Fruit fly (Drosophila melanogaster): ENCODE results near the gene Taf13.

Taf13 gene

DNA sequence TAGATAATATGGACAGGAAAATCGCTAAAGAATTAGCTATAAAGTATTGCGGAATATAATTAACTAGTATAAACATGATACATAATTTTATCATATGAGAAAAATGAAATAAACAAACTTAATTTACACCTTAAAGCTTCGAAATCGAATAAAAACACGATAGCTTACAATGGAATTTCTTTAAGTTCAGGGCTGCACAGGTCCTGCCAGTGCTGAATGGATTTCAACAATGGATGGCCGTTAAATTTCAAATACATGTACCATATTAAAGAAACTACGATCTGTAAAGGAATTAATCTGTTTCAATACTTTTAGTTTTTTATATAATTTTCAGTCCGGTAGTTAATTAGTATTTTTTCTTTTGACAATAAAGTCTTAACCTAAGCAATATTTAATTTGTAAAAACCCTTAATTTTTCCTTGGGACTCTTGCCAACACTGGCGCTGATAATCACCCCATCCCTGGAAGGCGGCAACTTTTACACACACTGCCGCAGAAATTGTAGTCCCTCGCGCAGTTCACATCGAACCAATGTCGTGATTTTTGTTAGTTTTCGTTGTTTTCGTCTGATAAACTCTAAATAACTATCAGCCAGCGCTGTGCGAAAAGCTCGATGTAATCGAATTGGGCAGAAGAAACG, 32.5 kb downstream of the Taf13 start, which contains the start of the genes barr and lok (continued):
- TF ChIP-seq ash1 (GFP tag; optimal IDR thresholded peaks at IDR 0.05) (no peak), CG18476 (GFP tag; optimal IDR thresholded peaks at IDR 0.05) (peak; percentile 60), pho (GFP tag; optimal IDR thresholded peaks at IDR 0.05) (peak; percentile 48), CG10147 (GFP tag; optimal IDR thresholded peaks at IDR 0.05) (peak; percentile 53), CG7556 (GFP tag; optimal IDR thresholded peaks at IDR 0.05) (peak; percentile 57), Bteb2 (GFP tag; optimal IDR thresholded peaks at IDR 0.05) (peak; percentile 57), eve (GFP tag; optimal IDR thresholded peaks at IDR 0.05) (no peak), sug (tag; optimal IDR thresholded peaks at IDR 0.05) (peak; percentile 63), run (tag; optimal IDR thresholded peaks at IDR 0.05) (no peak), bcd (GFP tag; optimal IDR thresholded peaks at IDR 0.05) (peak; percentile 64), zf30C (GFP tag; optimal IDR thresholded peaks at IDR 0.05) (no peak), croc (GFP tag; conservative IDR thresholded peaks at IDR 0.05) (peak; percentile 28; the same call in 2 of the 3 replicates), lov (optimal IDR thresholded peaks at IDR 0.05) (no peak), lov (GFP tag; IDR thresholded peaks at IDR 0.05) (no peak), CG17829 (tag; optimal IDR thresholded peaks at IDR 0.05) (peak; percentile 31), CG16863 (GFP tag; optimal IDR thresholded peaks at IDR 0.05) (peak; percentile 42), bsh (GFP tag; optimal IDR thresholded peaks at IDR 0.05) (peak in 1 of 2 experiments; percentile 4), Blimp-1 (GFP tag; optimal IDR thresholded peaks at IDR 0.05) (no peak), B-H1 (GFP tag; IDR thresholded peaks at IDR 0.05) (no peak), CG32767 (GFP tag; IDR thresholded peaks at IDR 0.05) (no peak), pros (GFP tag; optimal IDR thresholded peaks at IDR 0.05) (no peak), zfh2 (GFP tag; optimal IDR thresholded peaks at IDR 0.05) (peak; percentile 67), Chrac-16 (GFP tag; optimal IDR thresholded peaks at IDR 0.05) (peak; percentile 56), MESR4 (GFP tag; optimal IDR thresholded peaks at IDR 0.05) (peak; percentile 68), phol (tag; optimal IDR thresholded peaks at IDR 0.05) (peak; percentile 81), CG11085 (GFP tag; IDR thresholded peaks at IDR 0.05) (no peak), exex (tag; optimal IDR thresholded peaks at IDR 0.05) (peak; percentile 19), TFAM (GFP tag; optimal IDR thresholded peaks at IDR 0.05) (no peak), CG15269 (tag; optimal IDR thresholded peaks at IDR 0.05) (no peak), CTCF (GFP tag; optimal IDR thresholded peaks at IDR 0.05) (no peak), CG17385 (GFP tag; optimal IDR thresholded peaks at IDR 0.05) (no peak), CG10959 (GFP tag; IDR thresholded peaks at IDR 0.05) (no peak), ken (GFP tag; IDR thresholded peaks at IDR 0.05) (no peak), CG10431 (GFP tag; optimal IDR thresholded peaks at IDR 0.05) (peak; percentile 28), gfzf (GFP tag; optimal IDR thresholded peaks at IDR 0.05) (peak; percentile 21), CG7928 (GFP tag; optimal IDR thresholded peaks at IDR 0.05) (peak; percentile 99), CG14965 (GFP tag; optimal IDR thresholded peaks at IDR 0.05; ENCODE audit: borderline replicate concordance) (no peak), ATbp (GFP tag; optimal IDR thresholded peaks at IDR 0.05) (no peak), ci (GFP tag; IDR thresholded peaks at IDR 0.05) (0 out of 3 replicates have a peak, but pooled peaks have one; percentile 10), ssp (GFP tag; IDR thresholded peaks at IDR 0.05) (peak; percentile 43; the same call in 1 of the 2 replicates), aop (GFP tag; IDR thresholded peaks at IDR 0.05) (no peak), CG17328 (GFP tag; IDR thresholded peaks at IDR 0.05) (no peak), Bdp1 (GFP tag; optimal IDR thresholded peaks at IDR 0.05) (peak; percentile 24), sc (optimal IDR thresholded peaks at IDR 0.05) (no peak), sc (GFP tag; optimal IDR thresholded peaks at IDR 0.05) (peak; percentile 23), MBD-R2 (GFP tag; IDR thresholded peaks at IDR 0.05) (peak; percentile 34), CG1832 (GFP tag; optimal IDR thresholded peaks at IDR 0.05) (no peak), CG10321 (GFP tag; IDR thresholded peaks at IDR 0.05) (no peak), CG11696 (GFP tag; IDR thresholded peaks at IDR 0.05) (no peak), Dfd (GFP tag; optimal IDR thresholded peaks at IDR 0.05) (peak in 1 of 2 experiments; percentile 86), CG2678 (tag; optimal IDR thresholded peaks at IDR 0.05) (no peak)
